Worm (Caenorhabditis elegans) whole organism, L3 larva: Measurements from ENCODE around the gene F09B12.3.

ENCODE experiments used
- aly-2 ChIP-seq: fragments of 150-350 bp; optimal IDR thresholded peaks from 2 replicates; lab custom pipeline; 2014; ENCODE audit warnings: missing biosample characterization, missing genetic modification characterization
- ama-1 ChIP-seq: fragments of 150-350 bp; optimal IDR thresholded peaks from 2 replicates; lab custom pipeline; 2018
- ceh-16 ChIP-seq: sonication (generic microtip); optimal IDR thresholded peaks from 2 replicates; lab custom pipeline; 2017; ENCODE audit warnings: missing biosample characterization, missing genetic modification characterization
- ceh-28 ChIP-seq: fragments of 150-350 bp; optimal IDR thresholded peaks from 2 replicates; lab custom pipeline; 2014; ENCODE audit warnings: missing biosample characterization, missing genetic modification reagents, missing genetic modification characterization
- daf-12 ChIP-seq: fragments of 150-350 bp; optimal IDR thresholded peaks from 2 replicates; lab custom pipeline; 2014; ENCODE audit warnings: missing biosample characterization, missing genetic modification reagents, missing genetic modification characterization
- egl-27 ChIP-seq: sonication (generic microtip); optimal IDR thresholded peaks from 4 replicates; lab custom pipeline; 2017; ENCODE audit warnings: missing biosample characterization, missing genetic modification reagents, missing genetic modification characterization
- egl-5 ChIP-seq: fragments of 150-350 bp; optimal IDR thresholded peaks from 2 replicates; lab custom pipeline; 2017; ENCODE audit warnings: missing biosample characterization, missing genetic modification reagents, missing genetic modification characterization, inconsistent platforms
- elt-2 ChIP-seq: sonication (generic microtip); optimal IDR thresholded peaks from 2 replicates; lab custom pipeline; 2016; ENCODE audit warnings: missing genetic modification reagents, mild to moderate bottlenecking, missing genetic modification characterization, missing compliant biosample characterization
- fkh-2 ChIP-seq: fragments of 150-350 bp; optimal IDR thresholded peaks from 2 replicates; lab custom pipeline; 2014; ENCODE audit warnings: missing biosample characterization, missing genetic modification reagents, missing genetic modification characterization
- fos-1 ChIP-seq: fragments of 150-350 bp; optimal IDR thresholded peaks from 2 replicates; lab custom pipeline; 2014; ENCODE audit warnings: missing biosample characterization, missing genetic modification characterization
- hmg-11 ChIP-seq: sonication (generic microtip); optimal IDR thresholded peaks from 2 replicates; lab custom pipeline; 2016; ENCODE audit warnings: missing genetic modification characterization, missing compliant biosample characterization
- jun-1 ChIP-seq: fragments of 150-350 bp; optimal IDR thresholded peaks from 2 replicates; lab custom pipeline; 2014; ENCODE audit warnings: missing biosample characterization, missing genetic modification reagents, missing genetic modification characterization
- lin-15B ChIP-seq: fragments of 150-350 bp; optimal IDR thresholded peaks from 2 replicates; lab custom pipeline; 2014; ENCODE audit warnings: missing biosample characterization, missing genetic modification characterization
- lin-39 ChIP-seq: fragments of 150-350 bp; optimal IDR thresholded peaks from 2 replicates; lab custom pipeline; 2018; ENCODE audit warnings: missing biosample characterization, missing genetic modification reagents, missing genetic modification characterization
- mdl-1 ChIP-seq: fragments of 150-350 bp; optimal IDR thresholded peaks from 2 replicates; lab custom pipeline; 2014; ENCODE audit warnings: missing biosample characterization, missing genetic modification characterization
- nfya-1 ChIP-seq: sonication (generic microtip); optimal IDR thresholded peaks from 2 replicates; lab custom pipeline; 2017; ENCODE audit warnings: missing genetic modification characterization, mild to moderate bottlenecking, missing compliant biosample characterization, antibody characterized with exemption, moderate library complexity; ENCODE audit not compliant: insufficient read depth
- nhr-11 ChIP-seq: fragments of 150-350 bp; optimal IDR thresholded peaks from 2 replicates; lab custom pipeline; 2014; ENCODE audit warnings: missing biosample characterization, missing genetic modification characterization
- nhr-12 ChIP-seq: fragments of 150-350 bp; optimal IDR thresholded peaks from 2 replicates; lab custom pipeline; 2014; ENCODE audit warnings: missing biosample characterization, missing genetic modification characterization
- nhr-28 ChIP-seq: fragments of 150-350 bp; optimal IDR thresholded peaks from 2 replicates; lab custom pipeline; 2014; ENCODE audit warnings: missing biosample characterization, missing genetic modification characterization
- nhr-43 ChIP-seq: sonication (generic microtip); optimal IDR thresholded peaks from 2 replicates; lab custom pipeline; 2016; ENCODE audit warnings: mild to moderate bottlenecking, missing genetic modification characterization, missing compliant biosample characterization; ENCODE audit not compliant: poor library complexity, severe bottlenecking
- nhr-67 ChIP-seq: fragments of 150-350 bp; optimal IDR thresholded peaks from 2 replicates; lab custom pipeline; 2014; ENCODE audit warnings: missing biosample characterization, missing genetic modification characterization
- nhr-76 ChIP-seq: fragments of 150-350 bp; sonication (generic microtip); optimal IDR thresholded peaks from 5 replicates; lab custom pipeline; 2014; ENCODE audit warnings: missing biosample characterization, missing genetic modification characterization
- nhr-77 ChIP-seq: fragments of 150-350 bp; optimal IDR thresholded peaks from 2 replicates; lab custom pipeline; 2014; ENCODE audit warnings: missing biosample characterization, missing genetic modification characterization
- pha-4 ChIP-seq: fragments of 150-350 bp; optimal IDR thresholded peaks from 2 replicates; lab custom pipeline; 2014; ENCODE audit warnings: missing biosample characterization, missing genetic modification reagents, missing genetic modification characterization
- pqm-1 ChIP-seq: fragments of 150-350 bp; optimal IDR thresholded peaks from 2 replicates; lab custom pipeline; 2017; ENCODE audit warnings: missing biosample characterization, missing genetic modification characterization, inconsistent platforms
- sea-2 ChIP-seq: fragments of 150-350 bp; sonication (generic microtip); optimal IDR thresholded peaks from 4 replicates; lab custom pipeline; 2014; ENCODE audit warnings: missing biosample characterization, missing genetic modification reagents, missing genetic modification characterization
- skn-1 ChIP-seq: fragments of 150-350 bp; optimal IDR thresholded peaks from 2 replicates; lab custom pipeline; 2014; ENCODE audit warnings: missing biosample characterization, missing genetic modification characterization
- snpc-4 ChIP-seq: fragments of 150-350 bp; optimal IDR thresholded peaks from 2 replicates; lab custom pipeline; 2014; ENCODE audit warnings: missing biosample characterization, missing genetic modification characterization
- tbx-2 ChIP-seq: sonication (generic microtip); optimal IDR thresholded peaks from 2 replicates; lab custom pipeline; 2016; ENCODE audit warnings: mild to moderate bottlenecking, missing genetic modification characterization, missing compliant biosample characterization
- unc-39 ChIP-seq: sonication (generic microtip); optimal IDR thresholded peaks from 4 replicates; lab custom pipeline; 2017; ENCODE audit warnings: missing biosample characterization, missing genetic modification characterization
- ztf-11 ChIP-seq: fragments of 150-350 bp; optimal IDR thresholded peaks from 2 replicates; lab custom pipeline; 2014; ENCODE audit warnings: missing biosample characterization, missing genetic modification characterization

Gene F09B12.3

ce11 chrX:15097763-15098162, at the start of gene F09B12.3:
Gene F09B12.3, minus strand, starts transcription at chrX:15097954.
- TF ChIP-seq fos-1 (no peak), pqm-1 (tag; lab: Kevin White, UChicago) (peak; percentile 82), nhr-11 (no peak), hmg-11 (tag; lab: Kevin White, UChicago) (no peak), snpc-4 (no peak), mdl-1 (tag; lab: Kevin White, UChicago) (no peak), daf-12 (tag; lab: Kevin White, UChicago) (no peak), nhr-76 (tag; lab: Kevin White, UChicago) (no peak), sea-2 (GFP tag; lab: Kevin White, UChicago) (no peak), elt-2 (tag; lab: Kevin White, UChicago) (peak; percentile 84), ceh-16 (tag; lab: Kevin White, UChicago) (no peak), egl-5 (tag; lab: Kevin White, UChicago) (no peak), lin-15B (tag; lab: Kevin White, UChicago) (no peak), pha-4 (peak; percentile 43), tbx-2 (tag; lab: Kevin White, UChicago) (no peak), fkh-2 (no peak), jun-1 (tag; lab: Kevin White, UChicago) (no peak)
- TF ChIP-seq, all 47 proteins: peak for 3

- TF ChIP-seq elt-2 (tag; lab: Kevin White, UChicago), result no peak
- no peak for TF ChIP-seq pha-4
- no peak for TF ChIP-seq ceh-16 (tag; lab: Kevin White, UChicago)
- no peak for TF ChIP-seq sea-2 (GFP tag; lab: Kevin White, UChicago)
- no peak for TF ChIP-seq unc-39 (tag; lab: Kevin White, UChicago)
- peak; percentile 63 for TF ChIP-seq nhr-43
- TF ChIP-seq nhr-28 (tag; lab: Kevin White, UChicago), result no peak
- TF ChIP-seq pqm-1 (tag; lab: Kevin White, UChicago), result peak; percentile 6
- TF ChIP-seq nhr-12 (tag; lab: Kevin White, UChicago), result no peak
- TF ChIP-seq lin-15B (tag; lab: Kevin White, UChicago), result no peak
- no peak for TF ChIP-seq ama-1 (lab: Kevin White, UChicago)
- no peak for TF ChIP-seq lin-39 (tag; lab: Kevin White, UChicago)
- no peak for TF ChIP-seq egl-27 (tag; lab: Kevin White, UChicago)
- TF ChIP-seq nfya-1 (tag; lab: Kevin White, UChicago), result peak; percentile 6
These were observed 48.9 kb upstream of the F09B12.3 start for ce11 chrX:15146415-15147210.

ce11 chrX:15134941-15135340, 37.2 kb upstream of the F09B12.3 start:
- TF ChIP-seq daf-12 (tag; lab: Kevin White, UChicago) (no peak), pqm-1 (tag; lab: Kevin White, UChicago) (no peak), elt-2 (tag; lab: Kevin White, UChicago) (no peak), ztf-11 (no peak), ama-1 (lab: Kevin White, UChicago) (no peak), egl-5 (tag; lab: Kevin White, UChicago) (no peak), egl-27 (tag; lab: Kevin White, UChicago) (no peak), nhr-77 (tag; lab: Kevin White, UChicago) (no peak), skn-1 (tag; lab: Kevin White, UChicago) (no peak), ceh-28 (tag; lab: Kevin White, UChicago) (no peak), aly-2 (no peak)

ce11 chrX:15133180-15133579, 35.4 kb upstream of the F09B12.3 start:
- TF ChIP-seq nhr-67, result no peak
- no peak for TF ChIP-seq ceh-16 (tag; lab: Kevin White, UChicago)
- no peak for TF ChIP-seq jun-1 (tag; lab: Kevin White, UChicago)
- no peak for TF ChIP-seq egl-5 (tag; lab: Kevin White, UChicago)

ce11 chrX:15132073-15132472, 34.3 kb upstream of the F09B12.3 start:
- TF ChIP-seq nhr-43 (no peak), nhr-77 (tag; lab: Kevin White, UChicago) (no peak), egl-5 (tag; lab: Kevin White, UChicago) (no peak)
- TF ChIP-seq, all 47 proteins: peak for 0
